Worm (Caenorhabditis elegans) whole organism, L1 larva: Measurements from ENCODE around the gene F07C3.16.

Experiments used
- C04F5.9 ChIP-seq: sonication (generic microtip); optimal IDR thresholded peaks from 2 replicates; lab custom pipeline; 2016; ENCODE audit warnings: missing genetic modification characterization, missing compliant biosample characterization
- C16A3.4 ChIP-seq: fragments of 150-350 bp; optimal IDR thresholded peaks from 2 replicates; lab custom pipeline; 2014; ENCODE audit warnings: missing biosample characterization, missing genetic modification characterization
- F16B12.6 ChIP-seq: fragments of 150-350 bp; optimal IDR thresholded peaks from 2 replicates; lab custom pipeline; 2014; ENCODE audit warnings: missing biosample characterization, missing genetic modification characterization
- aha-1 ChIP-seq: fragments of 150-350 bp; optimal IDR thresholded peaks from 2 replicates; lab custom pipeline; 2014; ENCODE audit warnings: missing biosample characterization, missing genetic modification characterization
- alr-1 ChIP-seq: fragments of 200-800 bp; sonication (Bioruptor generic); optimal IDR thresholded peaks from 2 replicates; lab custom pipeline; 2018; ENCODE audit warnings: borderline replicate concordance, mild to moderate bottlenecking, missing genetic modification characterization, missing compliant biosample characterization
- aly-2 ChIP-seq: fragments of 150-350 bp; optimal IDR thresholded peaks from 2 replicates; lab custom pipeline; 2014; ENCODE audit warnings: missing biosample characterization, missing genetic modification characterization
- ama-1 ChIP-seq: fragments of 150-350 bp; optimal IDR thresholded peaks from 2 replicates; lab custom pipeline; 2014
- ceh-63 ChIP-seq: fragments of 200-800 bp; sonication (Bioruptor generic); optimal IDR thresholded peaks from 2 replicates; lab custom pipeline; 2018; ENCODE audit warnings: mild to moderate bottlenecking, missing genetic modification characterization, missing compliant biosample characterization
- ceh-82 ChIP-seq, 3 experiments: fragments of 150-350 bp in 1 of 3; sonication (generic microtip) in 2 of 3; optimal IDR thresholded peaks; 2 replicates each; lab custom pipeline; 2014 to 2017; ENCODE audit warnings: missing biosample characterization in 3 of 3, missing genetic modification characterization in 3 of 3
- ceh-88 ChIP-seq: fragments of 200-800 bp; sonication (Bioruptor generic); IDR thresholded peaks from 2 replicates; pipeline ENCODE4 v1.3.6; 2022; ENCODE audit warnings: missing genetic modification characterization, missing compliant biosample characterization
- ces-1 ChIP-seq: fragments of 150-350 bp; optimal IDR thresholded peaks from 2 replicates; lab custom pipeline; 2014; ENCODE audit warnings: missing biosample characterization, missing genetic modification reagents, missing genetic modification characterization
- dsc-1 ChIP-seq: sonication (generic microtip); optimal IDR thresholded peaks from 2 replicates; lab custom pipeline; 2016; ENCODE audit warnings: mild to moderate bottlenecking, missing genetic modification characterization, missing compliant biosample characterization
- efl-1 ChIP-seq, 4 experiments: fragments of 150-350 bp; optimal IDR thresholded peaks in 3 of 4; peaks in 1 of 4; 1 replicate in 1 of 4; 2 replicates in 3 of 4; lab custom pipeline; 2014; ENCODE audit warnings: missing biosample characterization in 2 of 4, missing genetic modification characterization in 2 of 4, missing genetic modification reagents in 2 of 4
- efl-3 ChIP-seq: fragments of 200-800 bp; sonication (Bioruptor generic); optimal IDR thresholded peaks from 2 replicates; lab custom pipeline; 2018; ENCODE audit warnings: mild to moderate bottlenecking, missing genetic modification characterization, missing compliant biosample characterization
- elt-2 ChIP-seq: sonication (generic microtip); optimal IDR thresholded peaks from 2 replicates; lab custom pipeline; 2016; ENCODE audit warnings: missing genetic modification characterization, mild to moderate bottlenecking, inconsistent platforms, missing compliant biosample characterization, missing genetic modification reagents
- elt-3 ChIP-seq, 6 experiments: fragments of 150-350 bp in 1 of 6; sonication (generic microtip); optimal IDR thresholded peaks; 2 replicates each; lab custom pipeline; 2017 to 2018; ENCODE audit warnings: missing biosample characterization in 6 of 6, missing genetic modification characterization in 6 of 6, inconsistent platforms in 1 of 6
- ets-5 ChIP-seq: fragments of 200-800 bp; sonication (Bioruptor generic); IDR thresholded peaks from 2 replicates; pipeline ENCODE4 v1.3.6; 2022; ENCODE audit warnings: missing genetic modification characterization, missing compliant biosample characterization
- fkh-8 ChIP-seq: sonication (generic microtip); optimal IDR thresholded peaks from 2 replicates; lab custom pipeline; 2016; ENCODE audit warnings: mild to moderate bottlenecking, missing genetic modification characterization, missing compliant biosample characterization
- fos-1 ChIP-seq: fragments of 150-350 bp; optimal IDR thresholded peaks from 2 replicates; lab custom pipeline; 2014; ENCODE audit warnings: missing biosample characterization, missing genetic modification characterization
- grh-1 ChIP-seq: fragments of 200-800 bp; sonication (Bioruptor generic); IDR thresholded peaks from 2 replicates; pipeline ENCODE4 v1.3.6; 2022; ENCODE audit warnings: missing genetic modification reagents, missing genetic modification characterization, missing compliant biosample characterization
- hlh-17 ChIP-seq: fragments of 200-800 bp; sonication (Bioruptor generic); optimal IDR thresholded peaks from 2 replicates; lab custom pipeline; 2018; ENCODE audit warnings: missing genetic modification characterization, mild to moderate bottlenecking, missing compliant biosample characterization, moderate library complexity, borderline replicate concordance
- hlh-4 ChIP-seq: sonication (generic microtip); optimal IDR thresholded peaks from 2 replicates; lab custom pipeline; 2016; ENCODE audit warnings: mild to moderate bottlenecking, missing genetic modification characterization, missing compliant biosample characterization
- hpl-2 ChIP-seq: fragments of 150-350 bp; optimal IDR thresholded peaks from 2 replicates; lab custom pipeline; 2014; ENCODE audit warnings: missing biosample characterization, missing genetic modification reagents, missing genetic modification characterization
- irx-1 ChIP-seq: sonication (generic microtip); optimal IDR thresholded peaks from 2 replicates; lab custom pipeline; 2016; ENCODE audit warnings: missing genetic modification characterization, missing compliant biosample characterization
- jun-1 ChIP-seq: fragments of 150-350 bp; optimal IDR thresholded peaks from 2 replicates; lab custom pipeline; 2014; ENCODE audit warnings: missing biosample characterization, missing genetic modification reagents, missing genetic modification characterization
- lin-14 ChIP-seq: fragments of 200-800 bp; sonication (Bioruptor generic); optimal IDR thresholded peaks from 2 replicates; lab custom pipeline; 2018; ENCODE audit warnings: mild to moderate bottlenecking, missing genetic modification characterization, moderate library complexity, missing compliant biosample characterization
- lin-39 ChIP-seq: fragments of 150-350 bp; optimal IDR thresholded peaks from 2 replicates; lab custom pipeline; 2014; ENCODE audit warnings: missing biosample characterization, missing genetic modification reagents, missing genetic modification characterization
- lsy-2 ChIP-seq, 2 experiments: fragments of 150-350 bp; optimal IDR thresholded peaks; 2 replicates each; lab custom pipeline; 2014; ENCODE audit warnings: missing biosample characterization in 2 of 2, missing genetic modification characterization in 2 of 2
- mdl-1 ChIP-seq, 2 experiments: fragments of 150-350 bp; optimal IDR thresholded peaks; 2 replicates each; lab custom pipeline; 2014 to 2017; ENCODE audit warnings: missing biosample characterization in 2 of 2, missing genetic modification characterization in 2 of 2, inconsistent platforms in 1 of 2
- mep-1 ChIP-seq: fragments of 150-350 bp; optimal IDR thresholded peaks from 2 replicates; lab custom pipeline; 2014; ENCODE audit warnings: missing biosample characterization, missing genetic modification characterization
- nhr-11 ChIP-seq: fragments of 150-350 bp; optimal IDR thresholded peaks from 2 replicates; lab custom pipeline; 2014; ENCODE audit warnings: missing biosample characterization, missing genetic modification characterization
- nhr-12 ChIP-seq: sonication (generic microtip); optimal IDR thresholded peaks from 2 replicates; lab custom pipeline; 2017; ENCODE audit warnings: missing biosample characterization, missing genetic modification characterization
- nhr-28 ChIP-seq: fragments of 150-350 bp; optimal IDR thresholded peaks from 2 replicates; lab custom pipeline; 2014; ENCODE audit warnings: missing biosample characterization, missing genetic modification characterization
- nhr-76 ChIP-seq: sonication (generic microtip); optimal IDR thresholded peaks from 2 replicates; lab custom pipeline; 2017; ENCODE audit warnings: missing biosample characterization, missing genetic modification characterization
- nhr-85 ChIP-seq: sonication (generic microtip); peaks from one replicate; lab custom pipeline; 2016; ENCODE audit warnings: missing genetic modification characterization, inconsistent platforms, missing compliant biosample characterization
- pax-3 ChIP-seq: fragments of 200-800 bp; sonication (Bioruptor generic); optimal IDR thresholded peaks from 2 replicates; lab custom pipeline; 2018; ENCODE audit warnings: mild to moderate bottlenecking, missing genetic modification characterization, moderate library complexity, missing compliant biosample characterization
- pqm-1 ChIP-seq: sonication (generic microtip); optimal IDR thresholded peaks from 3 replicates; lab custom pipeline; 2017; ENCODE audit warnings: missing biosample characterization, missing genetic modification characterization
- rnt-1 ChIP-seq: sonication (generic microtip); optimal IDR thresholded peaks from 2 replicates; lab custom pipeline; 2016; ENCODE audit warnings: mild to moderate bottlenecking, missing genetic modification characterization, moderate library complexity, missing compliant biosample characterization
- snpc-4 ChIP-seq: fragments of 150-350 bp; optimal IDR thresholded peaks from 2 replicates; lab custom pipeline; 2014; ENCODE audit warnings: missing biosample characterization, missing genetic modification characterization
- snu-23 ChIP-seq: sonication (generic microtip); optimal IDR thresholded peaks from 2 replicates; lab custom pipeline; 2016; ENCODE audit warnings: missing genetic modification characterization, missing compliant biosample characterization
- sptf-1 ChIP-seq: fragments of 150-350 bp; optimal IDR thresholded peaks from 2 replicates; lab custom pipeline; 2014; ENCODE audit warnings: missing biosample characterization, missing genetic modification characterization
- swsn-7 ChIP-seq: sonication (generic microtip); optimal IDR thresholded peaks from 2 replicates; lab custom pipeline; 2016; ENCODE audit warnings: missing genetic modification characterization, missing compliant biosample characterization
- tbx-2 ChIP-seq: sonication (generic microtip); optimal IDR thresholded peaks from 2 replicates; lab custom pipeline; 2016; ENCODE audit warnings: missing genetic modification characterization, missing compliant biosample characterization
- unc-130 ChIP-seq: fragments of 150-350 bp; optimal IDR thresholded peaks from 2 replicates; lab custom pipeline; 2017; ENCODE audit warnings: missing biosample characterization, missing genetic modification characterization, inconsistent platforms
- unc-86 ChIP-seq: sonication (generic microtip); optimal IDR thresholded peaks from 2 replicates; lab custom pipeline; 2016; ENCODE audit warnings: missing genetic modification characterization, missing compliant biosample characterization
- vab-15 ChIP-seq: sonication (generic microtip); optimal IDR thresholded peaks from 2 replicates; lab custom pipeline; 2017; ENCODE audit warnings: missing genotype, mild to moderate bottlenecking, missing genetic modification characterization, missing compliant biosample characterization
- xbp-1 ChIP-seq: sonication (generic microtip); optimal IDR thresholded peaks from 2 replicates; lab custom pipeline; 2016; ENCODE audit warnings: missing genetic modification characterization, missing compliant biosample characterization
- zag-1 ChIP-seq: fragments of 150-350 bp; optimal IDR thresholded peaks from 2 replicates; lab custom pipeline; 2014; ENCODE audit warnings: missing biosample characterization, missing genetic modification characterization
- ztf-11 ChIP-seq, 2 experiments: sonication (generic microtip); optimal IDR thresholded peaks; 2 replicates each; lab custom pipeline; 2016 to 2017; ENCODE audit warnings: missing genetic modification characterization in 2 of 2, missing biosample characterization in 1 of 2, missing compliant biosample characterization in 1 of 2
- ztf-4 ChIP-seq: fragments of 150-350 bp; optimal IDR thresholded peaks from 2 replicates; lab custom pipeline; 2014; ENCODE audit warnings: missing biosample characterization, missing genetic modification characterization

F07C3.16 gene

DNA sequence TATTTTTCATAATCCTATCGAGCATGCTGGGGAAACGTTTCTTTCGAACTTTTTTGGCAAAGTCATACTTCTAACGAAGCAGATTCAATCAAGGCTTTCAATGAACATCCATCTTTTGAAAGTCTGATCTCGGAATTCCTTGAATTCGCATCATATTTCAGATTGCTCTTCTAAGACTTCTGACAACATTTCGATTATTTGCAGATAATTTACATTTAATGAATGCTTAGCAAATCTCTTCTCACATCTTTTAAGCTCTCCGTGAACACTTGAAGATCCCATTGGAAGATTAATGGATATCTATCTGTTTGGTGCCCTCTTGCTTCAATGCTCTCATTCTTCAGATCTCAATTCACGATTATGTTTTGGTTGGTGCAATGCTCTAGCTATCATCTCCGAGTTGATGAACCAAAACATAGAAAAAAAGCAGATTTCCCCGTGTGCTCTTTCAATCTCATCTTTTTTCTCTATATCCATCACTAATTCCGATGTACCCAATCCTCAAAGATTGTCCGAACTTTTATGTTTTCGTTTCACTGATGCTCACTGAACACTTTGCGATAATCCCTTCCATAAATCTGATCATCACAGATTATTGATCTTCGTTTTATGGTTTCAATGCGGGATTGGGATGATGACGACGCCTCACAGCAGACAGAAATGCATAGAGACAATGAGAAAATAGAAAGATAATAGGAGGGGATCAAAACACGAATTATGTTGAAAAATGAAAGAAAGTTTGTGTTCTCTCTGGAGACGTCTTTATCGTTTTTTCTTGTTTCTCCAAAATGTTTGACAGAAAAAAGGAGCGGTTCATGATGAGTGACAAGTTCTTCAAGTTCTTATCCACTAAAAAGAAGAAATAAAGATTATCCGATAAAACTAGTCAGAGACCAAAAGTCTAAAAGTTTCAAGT, 17.0 kb upstream of the F07C3.16 start (continued):
- TF ChIP-seq elt-3 (tag; optimal IDR thresholded peaks at IDR 0.05; lab: Kevin White, UChicago), result peak in 1 of 6 experiments; percentile 48
- no peak for TF ChIP-seq ceh-82 (tag; optimal IDR thresholded peaks at IDR 0.05; lab: Kevin White, UChicago)
- TF ChIP-seq ces-1 (GFP tag; lab: Kevin White, UChicago), result no peak
- no peak for TF ChIP-seq efl-3 (GFP tag; lab: Kevin White, UChicago)
- TF ChIP-seq fos-1 (tag; lab: Kevin White, UChicago), result no peak
- TF ChIP-seq efl-1 (optimal IDR thresholded peaks at IDR 0.05; lab: Kevin White, UChicago), result no peak
- peak in 1 of 2 experiments; percentile 91 for TF ChIP-seq efl-1 (GFP tag; optimal IDR thresholded peaks at IDR 0.05 in 1 of 2; lab: Kevin White, UChicago)
- no peak for TF ChIP-seq nhr-11 (tag; lab: Kevin White, UChicago)
- TF ChIP-seq xbp-1, result no peak
- TF ChIP-seq rnt-1, result peak; percentile 44
- no peak for TF ChIP-seq irx-1
- peak; percentile 9 for TF ChIP-seq mep-1 (tag; lab: Kevin White, UChicago)
- no peak for TF ChIP-seq F16B12.6 (tag; lab: Kevin White, UChicago)
- peak; percentile 6 for TF ChIP-seq fkh-8 (tag; lab: Kevin White, UChicago)
- TF ChIP-seq grh-1, result no peak
- no peak for TF ChIP-seq lsy-2 (tag; optimal IDR thresholded peaks at IDR 0.05; lab: Kevin White, UChicago)
- TF ChIP-seq nhr-85 (tag; lab: Kevin White, UChicago), result peak; percentile 75
- no peak for TF ChIP-seq C04F5.9 (tag; lab: Kevin White, UChicago)
- TF ChIP-seq hlh-4, result no peak
- TF ChIP-seq aly-2, result no peak
- TF ChIP-seq nhr-28 (tag; lab: Kevin White, UChicago), result no peak
- peak; percentile 68 for TF ChIP-seq dsc-1 (tag; lab: Kevin White, UChicago)
- no peak for TF ChIP-seq ztf-11 (tag; optimal IDR thresholded peaks at IDR 0.05; lab: Kevin White, UChicago)
- TF ChIP-seq snu-23 (GFP tag; lab: Kevin White, UChicago), result peak; percentile 15
- TF ChIP-seq jun-1 (tag; lab: Kevin White, UChicago), result no peak

DNA sequence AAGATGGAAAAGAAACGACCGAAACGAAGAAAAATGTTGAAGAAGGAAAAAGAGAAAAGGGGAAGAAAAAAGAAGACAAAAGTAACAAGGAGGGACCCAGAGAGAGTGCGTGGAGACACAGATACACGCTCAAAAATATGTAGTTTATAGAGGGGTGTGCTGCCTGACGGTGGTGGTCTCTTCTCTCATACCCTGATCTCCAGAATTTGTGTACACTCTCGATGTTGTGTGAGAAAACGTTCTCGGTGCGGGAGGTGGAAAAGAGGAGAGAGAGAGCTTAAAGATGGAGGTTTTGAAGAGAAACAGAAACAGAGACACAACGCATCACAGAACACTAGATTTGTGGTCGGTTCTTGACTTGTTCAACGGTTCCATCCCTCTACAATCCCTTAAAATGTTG, 16.2 kb upstream of the F07C3.16 start:
- no peak for TF ChIP-seq ceh-63 (GFP tag; lab: Kevin White, UChicago)
- TF ChIP-seq unc-86, result peak; percentile 63
- no peak for TF ChIP-seq sptf-1 (tag; lab: Kevin White, UChicago)
- no peak for TF ChIP-seq aha-1 (tag; lab: Kevin White, UChicago)
- peak in 1 of 2 experiments; percentile 67 for TF ChIP-seq mdl-1 (tag; optimal IDR thresholded peaks at IDR 0.05; lab: Kevin White, UChicago)
- TF ChIP-seq hlh-17 (GFP tag; lab: Kevin White, UChicago), result no peak
- TF ChIP-seq zag-1 (tag; lab: Kevin White, UChicago), result no peak
- TF ChIP-seq alr-1 (tag; lab: Kevin White, UChicago), result no peak
- TF ChIP-seq elt-2 (tag; lab: Kevin White, UChicago), result no peak
- no peak for TF ChIP-seq nhr-12
- peak; percentile 61 for TF ChIP-seq rnt-1
- TF ChIP-seq snpc-4 (tag; lab: Kevin White, UChicago), result peak; percentile 60
- TF ChIP-seq nhr-76, result no peak
- TF ChIP-seq ets-5 (GFP tag; lab: Robert Waterston, UW), result no peak
- peak; percentile 75 for TF ChIP-seq tbx-2
- TF ChIP-seq C16A3.4, result peak; percentile 36
- TF ChIP-seq snu-23 (GFP tag; lab: Kevin White, UChicago), result peak; percentile 81
- TF ChIP-seq swsn-7 (tag; lab: Kevin White, UChicago), result peak; percentile 60
- peak; percentile 61 for TF ChIP-seq jun-1 (tag; lab: Kevin White, UChicago)
- TF ChIP-seq ceh-88, result no peak
- TF ChIP-seq nhr-28 (tag; lab: Kevin White, UChicago), result no peak
- TF ChIP-seq lin-39 (tag; lab: Kevin White, UChicago), result no peak
- TF ChIP-seq ces-1 (GFP tag; lab: Kevin White, UChicago), result no peak
- peak; percentile 54 for TF ChIP-seq xbp-1
- no peak for TF ChIP-seq nhr-11 (tag; lab: Kevin White, UChicago)
- TF ChIP-seq pqm-1, result no peak
- no peak for TF ChIP-seq hpl-2 (GFP tag; lab: Kevin White, UChicago)
- no peak for TF ChIP-seq unc-130 (tag; lab: Kevin White, UChicago)
- no peak for TF ChIP-seq pax-3 (tag; lab: Kevin White, UChicago)
- TF ChIP-seq lin-14 (GFP tag; lab: Kevin White, UChicago), result peak; percentile 98
- no peak for TF ChIP-seq F16B12.6 (tag; lab: Kevin White, UChicago)
- no peak for TF ChIP-seq ztf-4
- no peak for TF ChIP-seq vab-15 (tag; lab: Kevin White, UChicago)
- TF ChIP-seq ama-1, result no peak
